Worm (Caenorhabditis elegans): ENCODE data around the gene W05B10.4.

DNA sequence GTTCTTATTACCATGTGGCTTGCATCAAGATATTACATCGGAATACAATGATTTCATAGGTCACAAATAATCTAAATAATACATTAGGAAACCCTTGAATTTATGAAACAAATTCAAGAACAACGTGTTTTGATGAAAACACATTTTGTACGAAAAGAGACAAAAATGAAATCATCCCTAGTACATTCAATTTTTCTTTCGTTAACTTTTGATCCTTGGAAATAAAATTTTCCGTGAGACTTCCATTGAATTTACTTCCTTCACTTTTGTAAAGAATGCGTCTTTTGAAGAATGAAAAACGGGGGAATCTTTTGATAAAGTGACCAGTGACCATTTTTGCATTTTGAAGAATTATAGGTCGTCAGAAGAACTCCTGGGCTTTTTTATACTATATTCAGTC, 5.7 kb downstream of the W05B10.4 start:
- TF ChIP-seq dao-5 (tag; optimal IDR thresholded peaks at IDR 0.05) (no peak), him-1 (tag; optimal IDR thresholded peaks at IDR 0.05) (no peak), W03F9.2 (tag; optimal IDR thresholded peaks at IDR 0.05) (no peak)
